Worm (Caenorhabditis elegans): ENCODE results near the gene T28A8.4.

DNA sequence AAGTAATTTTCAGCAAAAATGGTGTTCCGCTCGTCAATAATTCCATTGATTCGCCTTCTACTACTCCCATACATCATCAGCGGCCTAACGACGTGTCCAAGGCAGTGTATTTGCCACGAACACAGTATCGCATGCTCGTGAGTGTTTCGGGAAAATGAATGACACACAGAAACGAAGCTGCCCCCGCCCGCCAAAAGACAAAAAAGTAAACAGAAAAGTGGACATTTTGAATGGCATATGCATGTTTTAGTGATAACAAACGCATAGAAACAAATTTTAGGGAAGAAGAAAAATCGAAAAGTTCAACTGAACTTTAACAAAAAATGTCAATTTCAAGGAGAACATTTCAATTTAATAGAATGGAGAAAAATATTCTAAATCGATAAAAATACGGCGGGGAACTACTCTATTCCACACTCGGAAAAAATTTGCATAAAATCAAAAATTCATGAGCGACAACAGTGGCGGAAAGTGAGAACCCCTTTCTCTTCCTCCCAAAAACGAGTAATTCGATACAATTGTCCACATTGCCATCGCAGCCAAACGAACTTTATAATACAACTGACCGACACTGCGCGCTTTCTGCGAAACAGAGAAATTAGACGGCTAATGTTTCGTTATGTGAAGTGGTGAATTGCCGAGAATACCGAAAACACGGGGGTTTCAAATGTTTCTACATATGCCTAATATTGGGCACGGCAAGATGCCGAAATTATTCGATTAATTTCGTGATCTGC, 25.2 kb downstream of the T28A8.4 start:
- TF ChIP-seq hmbx-1 (tag; optimal IDR thresholded peaks at IDR 0.05) (no peak), aly-1 (tag; optimal IDR thresholded peaks at IDR 0.05) (no peak)
